Worm (Caenorhabditis elegans) whole organism, late embryonic: ENCODE data around the gene kin-4.

Experiments used
- C38D4.7 ChIP-seq: fragments of 200-800 bp; sonication (Bioruptor generic); optimal IDR thresholded peaks from 2 replicates; lab custom pipeline; 2018; ENCODE audit warnings: mild to moderate bottlenecking, missing genetic modification characterization, moderate library complexity, missing compliant biosample characterization
- ceh-19 ChIP-seq: fragments of 200-800 bp; sonication (Bioruptor generic); optimal IDR thresholded peaks from 2 replicates; lab custom pipeline; 2018; ENCODE audit warnings: mild to moderate bottlenecking, missing genetic modification characterization, missing compliant biosample characterization
- fkh-10 ChIP-seq: fragments of 150-350 bp; optimal IDR thresholded peaks from 2 replicates; lab custom pipeline; 2014; ENCODE audit warnings: missing biosample characterization, missing genetic modification reagents, missing genetic modification characterization
- hlh-13 ChIP-seq: fragments of 200-800 bp; sonication (Bioruptor generic); optimal IDR thresholded peaks from 2 replicates; lab custom pipeline; 2018; ENCODE audit warnings: mild to moderate bottlenecking, missing genetic modification characterization, missing compliant biosample characterization
- lin-11 ChIP-seq: fragments of 200-800 bp; sonication (Bioruptor generic); optimal IDR thresholded peaks from 2 replicates; lab custom pipeline; 2018; ENCODE audit warnings: mild to moderate bottlenecking, missing genetic modification characterization, missing compliant biosample characterization
- pat-9 ChIP-seq: fragments of 200-800 bp; sonication (Bioruptor generic); optimal IDR thresholded peaks from 2 replicates; lab custom pipeline; 2018; ENCODE audit warnings: mild to moderate bottlenecking, missing genetic modification characterization, moderate library complexity, missing compliant biosample characterization
- sdc-2 ChIP-seq: sonication (generic microtip); optimal IDR thresholded peaks from 2 replicates; lab custom pipeline; 2016; ENCODE audit warnings: missing genotype, missing genetic modification characterization, missing compliant biosample characterization
- sox-4 ChIP-seq: sonication (generic microtip); optimal IDR thresholded peaks from 2 replicates; lab custom pipeline; 2017; ENCODE audit warnings: mild to moderate bottlenecking, missing genetic modification characterization, inconsistent platforms, missing compliant biosample characterization

ce11 chrIV:11414920-11415319 lies 10.6 kb upstream of the kin-4 start, which contains the start of gene F22B3.10:
- TF ChIP-seq hlh-13 (GFP tag; lab: Kevin White, UChicago) (no peak), ceh-19 (GFP tag; lab: Kevin White, UChicago) (no peak), sox-4 (tag; lab: Kevin White, UChicago) (no peak), C38D4.7 (GFP tag; lab: Kevin White, UChicago) (no peak), fkh-10 (no peak), pat-9 (tag; lab: Kevin White, UChicago) (no peak), lin-11 (no peak), sdc-2 (tag; lab: Kevin White, UChicago) (no peak)
